Fruit fly (Drosophila melanogaster) whole organism, prepupa: ENCODE data around the gene dos.

Experiments
- Blimp-1 ChIP-seq: fragments of 200-800 bp; sonication (Bioruptor generic); optimal IDR thresholded peaks from 3 replicates; lab custom pipeline; 2017; ENCODE audit warnings: missing biosample characterization, missing genetic modification characterization, mild to moderate bottlenecking, moderate library complexity, missing genetic modification reagents
- CG10631 ChIP-seq: fragments of 200-800 bp; sonication (Bioruptor generic); optimal IDR thresholded peaks from 2 replicates; lab custom pipeline; 2016; ENCODE audit warnings: missing biosample characterization, missing genetic modification characterization
- CG10669 ChIP-seq: fragments of 200-800 bp; sonication (Bioruptor generic); optimal IDR thresholded peaks from 3 replicates; lab custom pipeline; 2018; ENCODE audit warnings: missing biosample characterization, mild to moderate bottlenecking, missing genetic modification characterization, moderate library complexity
- CG11294 ChIP-seq: fragments of 200-800 bp; sonication (Bioruptor generic); IDR thresholded peaks from 2 replicates; pipeline ENCODE4 v1.3.6; 2022; ENCODE audit warnings: missing biosample characterization, missing genetic modification characterization
- CG11902 ChIP-seq: fragments of 200-800 bp; sonication (Bioruptor generic); optimal IDR thresholded peaks from 3 replicates; lab custom pipeline; 2016; ENCODE audit warnings: missing biosample characterization, missing genetic modification characterization
- CG1621 ChIP-seq: fragments of 200-800 bp; sonication (Bioruptor generic); optimal IDR thresholded peaks from 3 replicates; lab custom pipeline; 2018; ENCODE audit warnings: missing biosample characterization, mild to moderate bottlenecking, missing genetic modification characterization
- CG16779 ChIP-seq: fragments of 200-800 bp; sonication (Bioruptor generic); optimal IDR thresholded peaks from 3 replicates; lab custom pipeline; 2017; ENCODE audit warnings: missing biosample characterization, mild to moderate bottlenecking, missing genetic modification characterization
- CG32006 ChIP-seq: fragments of 200-800 bp; sonication (Bioruptor generic); optimal IDR thresholded peaks from 3 replicates; lab custom pipeline; 2017; ENCODE audit warnings: missing biosample characterization, mild to moderate bottlenecking, missing genetic modification characterization
- CG34406 ChIP-seq: fragments of 200-800 bp; sonication (Bioruptor generic); optimal IDR thresholded peaks from 3 replicates; lab custom pipeline; 2016; ENCODE audit warnings: missing biosample characterization, missing genetic modification characterization
- CG4318 ChIP-seq: fragments of 200-800 bp; sonication (Bioruptor generic); optimal IDR thresholded peaks from 3 replicates; lab custom pipeline; 2017; ENCODE audit warnings: missing biosample characterization, mild to moderate bottlenecking, missing genetic modification characterization
- CG6163 ChIP-seq: fragments of 200-800 bp; sonication (Bioruptor generic); IDR thresholded peaks from 3 replicates; pipeline ENCODE4 v1.3.6; 2022; ENCODE audit warnings: missing biosample characterization, missing genetic modification characterization
- CG6792 ChIP-seq: fragments of 200-800 bp; sonication (Bioruptor generic); optimal IDR thresholded peaks from 3 replicates; lab custom pipeline; 2016; ENCODE audit warnings: missing biosample characterization, missing genetic modification characterization
- CG7368 ChIP-seq: fragments of 200-800 bp; sonication (Bioruptor generic); optimal IDR thresholded peaks from 3 replicates; lab custom pipeline; 2016; ENCODE audit warnings: missing biosample characterization, missing genetic modification characterization
- CG8119 ChIP-seq: fragments of 200-800 bp; sonication (Bioruptor generic); IDR thresholded peaks from 3 replicates; pipeline ENCODE4 v1.3.6; 2022; ENCODE audit warnings: missing biosample characterization, missing genetic modification characterization
- CG8319 ChIP-seq: fragments of 200-800 bp; sonication (Bioruptor generic); optimal IDR thresholded peaks from 3 replicates; lab custom pipeline; 2016; ENCODE audit warnings: missing biosample characterization, missing genetic modification characterization
- CG8632 ChIP-seq: fragments of 200-800 bp; sonication (Bioruptor generic); optimal IDR thresholded peaks from 3 replicates; lab custom pipeline; 2016; ENCODE audit warnings: missing biosample characterization, missing genetic modification characterization
- CG9139 ChIP-seq: fragments of 200-800 bp; sonication (Bioruptor generic); optimal IDR thresholded peaks from 3 replicates; lab custom pipeline; 2017; ENCODE audit warnings: missing biosample characterization, mild to moderate bottlenecking, missing genetic modification characterization
- Eip75B ChIP-seq: fragments of 200-800 bp; sonication (Bioruptor generic); optimal IDR thresholded peaks from 3 replicates; lab custom pipeline; 2016; ENCODE audit warnings: missing biosample characterization, missing genetic modification characterization
- Eip78C ChIP-seq: fragments of 200-800 bp; sonication (Bioruptor generic); peaks from one replicate; lab custom pipeline; 2016; ENCODE audit warnings: missing biosample characterization, missing genetic modification characterization
- Eip93F ChIP-seq: fragments of 200-800 bp; sonication (Bioruptor generic); optimal IDR thresholded peaks from 2 replicates; lab custom pipeline; 2016; ENCODE audit warnings: missing biosample characterization, mild to moderate bottlenecking, missing genetic modification characterization
- Ets96B ChIP-seq: fragments of 200-800 bp; optimal IDR thresholded peaks from 2 replicates; lab custom pipeline; 2019; ENCODE audit warnings: missing biosample characterization, mild to moderate bottlenecking, missing genetic modification characterization, moderate library complexity
- Gug ChIP-seq: fragments of 200-800 bp; sonication (Bioruptor generic); IDR thresholded peaks from 2 replicates; pipeline ENCODE4 v1.3.6; 2022; ENCODE audit warnings: missing biosample characterization, missing genetic modification characterization
- Hr38 ChIP-seq: sonication (Bioruptor generic); optimal IDR thresholded peaks from 2 replicates; lab custom pipeline; 2016; ENCODE audit warnings: missing biosample characterization, missing genetic modification characterization
- Lpt ChIP-seq: fragments of 200-800 bp; sonication (Bioruptor generic); optimal IDR thresholded peaks from 3 replicates; lab custom pipeline; 2016; ENCODE audit warnings: missing biosample characterization, missing genetic modification characterization
- OdsH ChIP-seq: fragments of 200-800 bp; sonication (Bioruptor generic); optimal IDR thresholded peaks from 3 replicates; lab custom pipeline; 2016; ENCODE audit warnings: missing biosample characterization, missing genetic modification characterization
- Smox ChIP-seq: fragments of 200-800 bp; sonication (Bioruptor generic); optimal IDR thresholded peaks from 3 replicates; lab custom pipeline; 2016; ENCODE audit warnings: missing biosample characterization, missing genetic modification characterization
- Sox102F ChIP-seq: fragments of 200-800 bp; sonication (Bioruptor generic); optimal IDR thresholded peaks from 2 replicates; lab custom pipeline; 2016; ENCODE audit warnings: missing biosample characterization, mild to moderate bottlenecking, missing genetic modification characterization
- Sox15 ChIP-seq: fragments of 200-800 bp; sonication (Bioruptor generic); optimal IDR thresholded peaks from 3 replicates; lab custom pipeline; 2016; ENCODE audit warnings: missing biosample characterization, missing genetic modification characterization
- acj6 ChIP-seq: fragments of 200-800 bp; sonication (Bioruptor generic); optimal IDR thresholded peaks from 3 replicates; lab custom pipeline; 2016; ENCODE audit warnings: missing biosample characterization, missing genetic modification characterization
- cyc ChIP-seq: fragments of 200-800 bp; sonication (Bioruptor generic); optimal IDR thresholded peaks from 3 replicates; lab custom pipeline; 2016; ENCODE audit warnings: missing biosample characterization, missing genetic modification characterization
- dac ChIP-seq: fragments of 200-800 bp; sonication (Bioruptor generic); optimal IDR thresholded peaks from 2 replicates; lab custom pipeline; 2017; ENCODE audit warnings: missing biosample characterization, mild to moderate bottlenecking, missing genetic modification characterization
- dsx ChIP-seq: fragments of 200-800 bp; optimal IDR thresholded peaks from 3 replicates; lab custom pipeline; 2019; ENCODE audit warnings: missing biosample characterization, mild to moderate bottlenecking, missing genetic modification characterization, moderate library complexity; ENCODE audit not compliant: poor library complexity, severe bottlenecking
- eg ChIP-seq: fragments of 200-800 bp; sonication (Bioruptor generic); IDR thresholded peaks from 3 replicates; pipeline ENCODE4 v1.3.6; 2022; ENCODE audit warnings: missing biosample characterization, missing genetic modification characterization
- fd59A ChIP-seq: fragments of 200-800 bp; sonication (Bioruptor generic); optimal IDR thresholded peaks from 2 replicates; lab custom pipeline; 2017; ENCODE audit warnings: missing biosample characterization, mild to moderate bottlenecking, missing genetic modification characterization, missing genetic modification reagents
- fd85E ChIP-seq: fragments of 200-800 bp; sonication (Bioruptor generic); optimal IDR thresholded peaks from 3 replicates; lab custom pipeline; 2016; ENCODE audit warnings: missing biosample characterization, missing genetic modification characterization
- fkh ChIP-seq: fragments of 200-800 bp; sonication (Bioruptor generic); optimal IDR thresholded peaks from 3 replicates; lab custom pipeline; 2017; ENCODE audit warnings: missing biosample characterization, mild to moderate bottlenecking, missing genetic modification characterization, moderate library complexity
- lz ChIP-seq: fragments of 200-800 bp; sonication (Bioruptor generic); optimal IDR thresholded peaks from 3 replicates; lab custom pipeline; 2016; ENCODE audit warnings: missing biosample characterization, missing genetic modification characterization
- net ChIP-seq: fragments of 200-800 bp; sonication (Bioruptor generic); optimal IDR thresholded peaks from 3 replicates; lab custom pipeline; 2016; ENCODE audit warnings: missing biosample characterization, missing genetic modification characterization
- salr ChIP-seq, 2 experiments: fragments of 200-800 bp; sonication (Bioruptor generic); optimal IDR thresholded peaks; 3 replicates each; lab custom pipeline; 2016 to 2018; ENCODE audit warnings: missing biosample characterization in 2 of 2, missing genetic modification characterization in 2 of 2, mild to moderate bottlenecking in 1 of 2
- spab ChIP-seq: fragments of 200-800 bp; sonication (Bioruptor generic); optimal IDR thresholded peaks from 2 replicates; lab custom pipeline; 2017; ENCODE audit warnings: missing biosample characterization, mild to moderate bottlenecking, missing genetic modification characterization, missing genetic modification reagents
- ss ChIP-seq, 2 experiments: fragments of 200-800 bp; sonication (Bioruptor generic); optimal IDR thresholded peaks; 2 replicates in 1 of 2; 3 replicates in 1 of 2; lab custom pipeline; 2017 to 2018; ENCODE audit warnings: mild to moderate bottlenecking in 2 of 2, missing biosample characterization in 2 of 2, missing genetic modification characterization in 2 of 2, moderate library complexity in 1 of 2
- svp ChIP-seq: fragments of 200-800 bp; sonication (Bioruptor generic); peaks from one replicate; lab custom pipeline; 2016; ENCODE audit warnings: missing biosample characterization, missing genetic modification characterization
- topi ChIP-seq: fragments of 200-800 bp; sonication (Bioruptor generic); optimal IDR thresholded peaks from 3 replicates; lab custom pipeline; 2016; ENCODE audit warnings: missing biosample characterization, missing genetic modification characterization
- vri ChIP-seq: fragments of 200-800 bp; sonication (Bioruptor generic); optimal IDR thresholded peaks from 3 replicates; lab custom pipeline; 2016; ENCODE audit warnings: missing biosample characterization, mild to moderate bottlenecking, missing genetic modification characterization

The dos gene

dm6 chr3L:2634929-2635799 lies 46.0 kb downstream of the dos start (continued):
- TF ChIP-seq OdsH (GFP tag; lab: Kevin White, UChicago) = peak; percentile 69
- peak; percentile 93 for TF ChIP-seq CG6163 (GFP tag; lab: Robert Waterston, UW)
- peak; percentile 84 for TF ChIP-seq lz (GFP tag; lab: Kevin White, UChicago)
- peak; percentile 59 to 67 for TF ChIP-seq salr (GFP tag; optimal IDR thresholded peaks at IDR 0.05; lab: Kevin White, UChicago)
- TF ChIP-seq net (GFP tag; lab: Kevin White, UChicago) = peak; percentile 80
- TF ChIP-seq CG16779 = peak; percentile 71
- peak; percentile 29 for TF ChIP-seq dsx (GFP tag; lab: Kevin White, UChicago)
- TF ChIP-seq CG34406 = peak; percentile 78
- TF ChIP-seq dac (GFP tag; lab: Kevin White, UChicago) = peak; percentile 60
- no peak for TF ChIP-seq Eip93F (GFP tag; lab: Kevin White, UChicago)
- TF ChIP-seq, all 60 proteins: peak for 52

- TF ChIP-seq CG11294 (GFP tag; lab: Robert Waterston, UW) = peak; percentile 46; the same call in 1 of the 2 replicates
- peak; percentile 52 for TF ChIP-seq Lpt (GFP tag; lab: Kevin White, UChicago)
- TF ChIP-seq Hr38 (GFP tag; lab: Kevin White, UChicago) = no peak
- peak in 1 of 2 experiments; percentile 36 for TF ChIP-seq ss (GFP tag; optimal IDR thresholded peaks at IDR 0.05; lab: Kevin White, UChicago)
- TF ChIP-seq salr (GFP tag; optimal IDR thresholded peaks at IDR 0.05; lab: Kevin White, UChicago) = no peak
- TF ChIP-seq cyc (GFP tag; lab: Kevin White, UChicago) = no peak
- TF ChIP-seq CG4318 (GFP tag; lab: Kevin White, UChicago) = no peak
- TF ChIP-seq CG10669 = no peak
- no peak for TF ChIP-seq fd59A
- TF ChIP-seq CG8319 (GFP tag; lab: Kevin White, UChicago) = peak; percentile 30
- TF ChIP-seq CG9139 (GFP tag; lab: Kevin White, UChicago) = peak; percentile 38
- TF ChIP-seq fd85E (GFP tag; lab: Kevin White, UChicago) = no peak
- TF ChIP-seq acj6 (GFP tag; lab: Kevin White, UChicago) = peak; percentile 39
- TF ChIP-seq CG6163 (GFP tag; lab: Robert Waterston, UW) = peak; percentile 78
- no peak for TF ChIP-seq Eip75B
- no peak for TF ChIP-seq Blimp-1 (GFP tag; lab: Kevin White, UChicago)
- peak; percentile 18 for TF ChIP-seq Sox102F (GFP tag; lab: Kevin White, UChicago)
- peak; percentile 82 for TF ChIP-seq Eip78C (GFP tag; lab: Kevin White, UChicago)
- TF ChIP-seq CG11902 = peak; percentile 16
- TF ChIP-seq CG7368 = peak; percentile 21
- TF ChIP-seq svp (GFP tag; lab: Kevin White, UChicago) = peak; percentile 59
- TF ChIP-seq Ets96B (tag; lab: Kevin White, UChicago) = peak; percentile 61
- TF ChIP-seq vri (GFP tag; lab: Kevin White, UChicago) = peak; percentile 12
- TF ChIP-seq Sox15 = peak; percentile 9
- TF ChIP-seq CG32006 (GFP tag; lab: Kevin White, UChicago) = no peak
- peak; percentile 27; the same call in 1 of the 2 replicates for TF ChIP-seq Gug (GFP tag; lab: Robert Waterston, UW)
- no peak for TF ChIP-seq CG10631
- no peak for TF ChIP-seq Smox (GFP tag; lab: Kevin White, UChicago)
- no peak for TF ChIP-seq Eip93F (GFP tag; lab: Kevin White, UChicago)
- no peak for TF ChIP-seq CG1621 (tag; lab: Kevin White, UChicago)
- peak; percentile 1 for TF ChIP-seq dac (GFP tag; lab: Kevin White, UChicago)
- peak; percentile 46 for TF ChIP-seq topi
- TF ChIP-seq CG8632 = peak; percentile 42
- peak; percentile 77 for TF ChIP-seq CG8119 (GFP tag; lab: Robert Waterston, UW)
- peak; percentile 85 for TF ChIP-seq eg (GFP tag; lab: Robert Waterston, UW)
- peak; percentile 49 for TF ChIP-seq spab (GFP tag; lab: Kevin White, UChicago)
- TF ChIP-seq fkh (GFP tag; lab: Kevin White, UChicago) = no peak
- TF ChIP-seq CG6792 (GFP tag; lab: Kevin White, UChicago) = peak; percentile 2
- peak; percentile 15 for TF ChIP-seq dsx (GFP tag; lab: Kevin White, UChicago)
- TF ChIP-seq OdsH (GFP tag; lab: Kevin White, UChicago) = peak; percentile 70
Measured at dm6 chr3L:2636023-2636968, 47.1 kb downstream of the dos start.
